Worm (Caenorhabditis elegans) whole organism, early embryonic: ENCODE results near the gene cyp-34A10.

Experiments
- ama-1 ChIP-seq: fragments of 150-350 bp; optimal IDR thresholded peaks from 2 replicates; lab custom pipeline; 2014
- ceh-36 ChIP-seq: sonication (generic microtip); optimal IDR thresholded peaks from 2 replicates; lab custom pipeline; 2016; ENCODE audit warnings: missing genetic modification characterization, inconsistent platforms, missing compliant biosample characterization
- ets-7 ChIP-seq: sonication (generic microtip); optimal IDR thresholded peaks from 2 replicates; lab custom pipeline; 2016; ENCODE audit warnings: missing genotype, missing genetic modification characterization, missing compliant biosample characterization
- flt-1 ChIP-seq: fragments of 200-800 bp; sonication (Bioruptor generic); IDR thresholded peaks from 2 replicates; pipeline ENCODE4 v1.3.6; 2022; ENCODE audit warnings: missing genetic modification characterization, missing compliant biosample characterization
- hmbx-1 ChIP-seq: sonication (generic microtip); optimal IDR thresholded peaks from 2 replicates; lab custom pipeline; 2016; ENCODE audit warnings: mild to moderate bottlenecking, missing genetic modification characterization, missing compliant biosample characterization
- hmg-4 ChIP-seq: fragments of 200-800 bp; sonication (Bioruptor generic); optimal IDR thresholded peaks from 2 replicates; lab custom pipeline; 2018; ENCODE audit warnings: mild to moderate bottlenecking, missing genetic modification characterization, missing compliant biosample characterization
- pes-1 ChIP-seq: fragments of 200-800 bp; sonication (Bioruptor generic); IDR thresholded peaks from 2 replicates; pipeline ENCODE4 v1.3.6; 2022; ENCODE audit warnings: missing genetic modification reagents, missing genetic modification characterization, missing compliant biosample characterization
- tbx-11 ChIP-seq: fragments of 200-800 bp; sonication (Bioruptor generic); IDR thresholded peaks from 2 replicates; pipeline ENCODE4 v1.3.6; 2022; ENCODE audit warnings: missing genetic modification characterization, missing compliant biosample characterization

DNA sequence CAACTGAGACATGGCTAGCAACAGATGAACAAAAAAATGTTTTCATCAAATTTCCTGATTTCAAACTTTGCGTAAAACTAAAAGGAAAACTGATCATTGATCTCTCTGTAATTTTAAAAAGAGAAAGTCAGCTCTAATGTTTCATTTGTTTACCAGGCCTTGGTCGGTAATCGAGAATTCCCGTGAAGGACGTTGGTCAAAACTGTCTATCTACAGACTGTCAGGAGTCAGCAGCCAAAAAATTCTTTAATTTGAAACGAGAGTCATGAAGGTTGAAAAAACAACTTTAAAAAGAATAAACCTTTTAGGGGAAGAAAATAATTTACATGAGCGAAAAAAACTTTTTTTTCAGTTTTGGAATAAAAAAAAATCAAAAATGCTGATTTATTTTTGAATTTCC is 12.3 kb upstream of the cyp-34A10 start:
- TF ChIP-seq hmbx-1 (tag; lab: Kevin White, UChicago) (no peak), ama-1 (lab: Kevin White, UChicago) (no peak), tbx-11 (no peak), hmg-4 (GFP tag; lab: Kevin White, UChicago) (no peak), flt-1 (GFP tag; lab: Robert Waterston, UW) (no peak), pes-1 (GFP tag; lab: Robert Waterston, UW) (no peak), ceh-36 (tag; lab: Kevin White, UChicago) (no peak), ets-7 (tag; lab: Kevin White, UChicago) (no peak)
